Fruit fly (Drosophila melanogaster) whole organism, wandering third instar larva: Measurements from ENCODE around the gene CG11980.

Source experiments
- Abd-B ChIP-seq: fragments of >200 bp; optimal IDR thresholded peaks from 2 replicates; lab custom pipeline; 2017; ENCODE audit warnings: missing biosample characterization, missing genetic modification characterization
- CG32264 ChIP-seq: fragments of 200-800 bp; sonication (Bioruptor generic); optimal IDR thresholded peaks from 2 replicates; lab custom pipeline; 2016; ENCODE audit warnings: missing biosample characterization, missing genetic modification characterization
- CrebA ChIP-seq: fragments of 200-800 bp; sonication (Bioruptor generic); optimal IDR thresholded peaks from 2 replicates; lab custom pipeline; 2016; ENCODE audit warnings: missing biosample characterization, mild to moderate bottlenecking, missing genetic modification characterization, borderline replicate concordance
- Dfd ChIP-seq: fragments of >200 bp; optimal IDR thresholded peaks from 2 replicates; lab custom pipeline; 2017; ENCODE audit warnings: missing biosample characterization, missing genetic modification characterization
- GATAd ChIP-seq: sonication (Bioruptor generic); optimal IDR thresholded peaks from 2 replicates; lab custom pipeline; 2016; ENCODE audit warnings: missing biosample characterization, missing genetic modification characterization
- HLH106 ChIP-seq: fragments of 200-800 bp; optimal IDR thresholded peaks from 3 replicates; lab custom pipeline; 2019; ENCODE audit warnings: missing biosample characterization, mild to moderate bottlenecking, missing genetic modification characterization, moderate library complexity
- Hnf4 ChIP-seq: fragments of 200-800 bp; sonication (Bioruptor generic); optimal IDR thresholded peaks from 2 replicates; lab custom pipeline; 2016; ENCODE audit warnings: missing biosample characterization, mild to moderate bottlenecking, missing genetic modification characterization
- Hr78 ChIP-seq: fragments of >200 bp; optimal IDR thresholded peaks from 2 replicates; lab custom pipeline; 2017; ENCODE audit warnings: missing biosample characterization, missing genetic modification characterization
- Hr83 ChIP-seq: fragments of 200-300 bp; sonication (Bioruptor generic); optimal IDR thresholded peaks from 2 replicates; lab custom pipeline; 2016; ENCODE audit warnings: missing biosample characterization, mild to moderate bottlenecking, missing genetic modification characterization, moderate library complexity; ENCODE audit not compliant: poor library complexity, severe bottlenecking
- Jra ChIP-seq: sonication (Bioruptor generic); optimal IDR thresholded peaks from 2 replicates; lab custom pipeline; 2016; ENCODE audit warnings: missing biosample characterization, missing genetic modification characterization
- Mio ChIP-seq: sonication (Bioruptor generic); optimal IDR thresholded peaks from 2 replicates; lab custom pipeline; 2016; ENCODE audit warnings: missing biosample characterization, missing genetic modification characterization
- Myc ChIP-seq: fragments of >200 bp; optimal IDR thresholded peaks from 2 replicates; lab custom pipeline; 2017
- N ChIP-seq: fragments of >200 bp; optimal IDR thresholded peaks from 2 replicates; lab custom pipeline; 2018; ENCODE audit warnings: missing biosample characterization, missing external identifiers, missing genetic modification characterization
- OdsH ChIP-seq: fragments of 200-800 bp; sonication (Bioruptor generic); optimal IDR thresholded peaks from 2 replicates; lab custom pipeline; 2016; ENCODE audit warnings: missing biosample characterization, mild to moderate bottlenecking, missing genetic modification characterization
- Sp1 ChIP-seq: fragments of 200-800 bp; sonication (Bioruptor generic); optimal IDR thresholded peaks from 3 replicates; lab custom pipeline; 2019; ENCODE audit warnings: missing biosample characterization, mild to moderate bottlenecking, missing genetic modification characterization, moderate library complexity
- Vsx2 ChIP-seq: fragments of 200-300, 225-300 bp; sonication (Bioruptor generic); optimal IDR thresholded peaks from 2 replicates; lab custom pipeline; 2018; ENCODE audit warnings: missing biosample characterization, missing genetic modification characterization; ENCODE audit not compliant: partially characterized antibody
- br ChIP-seq: fragments of 200-800 bp; sonication (Bioruptor generic); optimal IDR thresholded peaks from 2 replicates; lab custom pipeline; 2016; ENCODE audit warnings: missing biosample characterization, missing genetic modification characterization
- brk ChIP-seq: fragments of 200-800 bp; sonication (Bioruptor generic); optimal IDR thresholded peaks from 2 replicates; lab custom pipeline; 2016; ENCODE audit warnings: missing biosample characterization, mild to moderate bottlenecking, missing genetic modification characterization
- dl ChIP-seq, 2 experiments: fragments of 175-275, 200-275 bp in 1 of 2; fragments of 200-275 bp in 1 of 2; sonication (Bioruptor generic); optimal IDR thresholded peaks; lab custom pipeline; 2018; ENCODE audit warnings: mild to moderate bottlenecking in 2 of 2, missing biosample characterization in 2 of 2, missing genetic modification characterization in 2 of 2, moderate library complexity in 2 of 2; ENCODE audit not compliant: partially characterized antibody in 2 of 2, insufficient read depth in 1 of 2
- dmrt93B ChIP-seq: fragments of 200-800 bp; sonication (Bioruptor generic); optimal IDR thresholded peaks from 2 replicates; lab custom pipeline; 2018; ENCODE audit warnings: missing biosample characterization, mild to moderate bottlenecking, missing genetic modification characterization
- ey ChIP-seq: fragments of 200-800 bp; sonication (Bioruptor generic); optimal IDR thresholded peaks from 2 replicates; lab custom pipeline; 2016; ENCODE audit warnings: missing biosample characterization, missing genetic modification characterization
- foxo ChIP-seq, 2 experiments: fragments of 200-800 bp; sonication (Bioruptor generic); optimal IDR thresholded peaks; 2 replicates in 1 of 2; 3 replicates in 1 of 2; lab custom pipeline; 2016 to 2017; ENCODE audit warnings: missing biosample characterization in 2 of 2, missing genetic modification characterization in 2 of 2
- fru ChIP-seq: fragments of 200-800 bp; sonication (Bioruptor generic); optimal IDR thresholded peaks from 3 replicates; lab custom pipeline; 2016; ENCODE audit warnings: missing biosample characterization, mild to moderate bottlenecking, missing genetic modification characterization
- h ChIP-seq: fragments of 200-800 bp; sonication (Bioruptor generic); optimal IDR thresholded peaks from 3 replicates; lab custom pipeline; 2016; ENCODE audit warnings: missing biosample characterization, mild to moderate bottlenecking, missing genetic modification characterization
- jim ChIP-seq: fragments of 175-275, 200-325 bp; sonication (Bioruptor generic); optimal IDR thresholded peaks from 2 replicates; lab custom pipeline; 2016; ENCODE audit warnings: missing biosample characterization, mild to moderate bottlenecking, missing genetic modification characterization
- lola ChIP-seq: fragments of >200 bp; optimal IDR thresholded peaks from 2 replicates; lab custom pipeline; 2017; ENCODE audit warnings: missing biosample characterization, missing genetic modification characterization
- pan ChIP-seq: fragments of >200 bp; optimal IDR thresholded peaks from 2 replicates; lab custom pipeline; 2017
- psq ChIP-seq: fragments of 200-800 bp; sonication (Bioruptor generic); optimal IDR thresholded peaks from 3 replicates; lab custom pipeline; 2017; ENCODE audit warnings: missing biosample characterization, mild to moderate bottlenecking, missing genetic modification characterization, moderate library complexity
- rgr ChIP-seq: fragments of 200-800 bp; sonication (Bioruptor generic); optimal IDR thresholded peaks from 3 replicates; lab custom pipeline; 2016; ENCODE audit warnings: missing biosample characterization, mild to moderate bottlenecking, missing genetic modification characterization
- sage ChIP-seq: fragments of 200-800 bp; sonication (Bioruptor generic); optimal IDR thresholded peaks from 2 replicates; lab custom pipeline; 2016; ENCODE audit warnings: missing biosample characterization, mild to moderate bottlenecking, missing genetic modification characterization
- sv ChIP-seq: fragments of 200-800 bp; sonication (Bioruptor generic); optimal IDR thresholded peaks from 3 replicates; lab custom pipeline; 2016; ENCODE audit warnings: missing biosample characterization, missing genetic modification characterization
- usp ChIP-seq: fragments of >200 bp; optimal IDR thresholded peaks from 2 replicates; lab custom pipeline; 2017; ENCODE audit warnings: missing biosample characterization, missing genetic modification characterization
- woc ChIP-seq: sonication (Bioruptor generic); optimal IDR thresholded peaks from 2 replicates; lab custom pipeline; 2016; ENCODE audit warnings: missing biosample characterization, mild to moderate bottlenecking, missing genetic modification characterization

CG11980 gene

dm6 chr3R:8965546-8965945 lies 38.3 kb upstream of the CG11980 start:
- no peak for TF ChIP-seq OdsH (GFP tag; lab: Kevin White, UChicago)
- TF ChIP-seq Hr78 (GFP tag; lab: Kevin White, UChicago) = no peak
- TF ChIP-seq h = no peak
- no peak for TF ChIP-seq br (GFP tag; lab: Kevin White, UChicago)
- no peak for TF ChIP-seq sv (GFP tag; lab: Kevin White, UChicago)
- no peak for TF ChIP-seq sage
- no peak for TF ChIP-seq CG32264 (GFP tag; lab: Kevin White, UChicago)
- TF ChIP-seq Dfd = no peak
- TF ChIP-seq jim (GFP tag; lab: Kevin White, UChicago) = no peak
- no peak for TF ChIP-seq N (GFP tag; lab: Kevin White, UChicago)
- TF ChIP-seq CrebA = no peak
- TF ChIP-seq dmrt93B (GFP tag; lab: Kevin White, UChicago) = no peak
- TF ChIP-seq Jra (GFP tag; lab: Kevin White, UChicago) = no peak
- TF ChIP-seq, all 38 proteins: peak for 0

- TF ChIP-seq Hr83 (GFP tag; lab: Kevin White, UChicago) (no peak), Abd-B (GFP tag; lab: Kevin White, UChicago) (no peak), Mio (GFP tag; lab: Kevin White, UChicago) (no peak), dmrt93B (GFP tag; lab: Kevin White, UChicago) (no peak), Hnf4 (GFP tag; lab: Kevin White, UChicago) (no peak), N (GFP tag; lab: Kevin White, UChicago) (no peak), pan (lab: Kevin White, UChicago) (no peak), Myc (lab: Kevin White, UChicago) (no peak), h (no peak), br (GFP tag; lab: Kevin White, UChicago) (no peak), sage (no peak), GATAd (GFP tag; lab: Kevin White, UChicago) (no peak), Vsx2 (GFP tag; lab: Kevin White, UChicago) (no peak), usp (no peak), dl (GFP tag; optimal IDR thresholded peaks at IDR 0.05; lab: Kevin White, UChicago; ENCODE audit: insufficient read depth in 1 of 2, partially characterized antibody in 2 of 2) (no peak), Jra (GFP tag; lab: Kevin White, UChicago) (no peak), jim (GFP tag; lab: Kevin White, UChicago) (no peak), brk (no peak)
Measured at dm6 chr3R:8966598-8966997, 37.2 kb upstream of the CG11980 start.

dm6 chr3R:8968837-8969236 lies 35.0 kb upstream of the CG11980 start:
- TF ChIP-seq pan (lab: Kevin White, UChicago) = no peak
- peak; percentile 21 for TF ChIP-seq woc
- peak; percentile 38 for TF ChIP-seq ey (GFP tag; lab: Kevin White, UChicago)
- TF ChIP-seq Hr83 (GFP tag; lab: Kevin White, UChicago) = no peak
- TF ChIP-seq OdsH (GFP tag; lab: Kevin White, UChicago) = peak; percentile 66
- peak; percentile 55 for TF ChIP-seq h
- TF ChIP-seq HLH106 (tag; lab: Kevin White, UChicago) = peak; percentile 48
- peak; percentile 8 for TF ChIP-seq dmrt93B (GFP tag; lab: Kevin White, UChicago)
- peak in 1 of 2 experiments; percentile 62 for TF ChIP-seq foxo (GFP tag; optimal IDR thresholded peaks at IDR 0.05; lab: Kevin White, UChicago)
- TF ChIP-seq Mio (GFP tag; lab: Kevin White, UChicago) = no peak
- TF ChIP-seq lola (GFP tag; lab: Kevin White, UChicago) = no peak
- TF ChIP-seq Hnf4 (GFP tag; lab: Kevin White, UChicago) = peak; percentile 10
- TF ChIP-seq fru (GFP tag; lab: Kevin White, UChicago) = peak; percentile 42
- TF ChIP-seq br (GFP tag; lab: Kevin White, UChicago) = peak; percentile 50
- no peak for TF ChIP-seq Jra (GFP tag; lab: Kevin White, UChicago)
- peak; percentile 27 for TF ChIP-seq rgr (GFP tag; lab: Kevin White, UChicago)
- peak; percentile 33 for TF ChIP-seq Sp1
- TF ChIP-seq, all 38 proteins: peak for 12

- TF ChIP-seq psq (GFP tag; lab: Kevin White, UChicago) = peak; percentile 88
- TF ChIP-seq fru (GFP tag; lab: Kevin White, UChicago) = peak; percentile 28
- TF ChIP-seq HLH106 (tag; lab: Kevin White, UChicago) = no peak
Measured at dm6 chr3R:8969301-8969925, 34.4 kb upstream of the CG11980 start.
